Worm (Caenorhabditis elegans) whole organism, young adult: Measurements from ENCODE around the gene srg-6.

Source experiments
- B0019.2 ChIP-seq: fragments of 200-800 bp; sonication (Bioruptor generic); conservative IDR thresholded peaks from 2 replicates; pipeline ENCODE4 v1.3.6; 2022; ENCODE audit warnings: missing genetic modification reagents, missing genetic modification characterization, missing compliant biosample characterization
- F10E7.11 ChIP-seq: sonication (generic microtip); optimal IDR thresholded peaks from 2 replicates; lab custom pipeline; 2017; ENCODE audit warnings: mild to moderate bottlenecking, missing genetic modification characterization, moderate library complexity, missing compliant biosample characterization
- F39B2.1 ChIP-seq: fragments of 200-800 bp; sonication (Bioruptor generic); IDR thresholded peaks from 2 replicates; pipeline ENCODE4 v1.3.6; 2022; ENCODE audit warnings: missing genetic modification reagents, missing genetic modification characterization, missing compliant biosample characterization
- F49E8.2 ChIP-seq: sonication (generic microtip); optimal IDR thresholded peaks from 3 replicates; lab custom pipeline; 2017; ENCODE audit warnings: missing genetic modification characterization, mild to moderate bottlenecking, missing compliant biosample characterization, antibody characterized with exemption, moderate library complexity; ENCODE audit not compliant: insufficient read depth
- F55B11.4 ChIP-seq: sonication (generic microtip); optimal IDR thresholded peaks from 2 replicates; lab custom pipeline; 2016; ENCODE audit warnings: missing compliant biosample characterization, missing genetic modification characterization, borderline replicate concordance; ENCODE audit not compliant: insufficient read depth
- F57A8.1 ChIP-seq: fragments of 200-800 bp; sonication (Bioruptor generic); optimal IDR thresholded peaks from 2 replicates; lab custom pipeline; 2018; ENCODE audit warnings: mild to moderate bottlenecking, missing genetic modification characterization, moderate library complexity, missing compliant biosample characterization
- K11D2.4 ChIP-seq: fragments of 200-800 bp; sonication (Bioruptor generic); IDR thresholded peaks from 2 replicates; pipeline ENCODE4 v1.3.6; 2022; ENCODE audit warnings: missing genetic modification reagents, missing genetic modification characterization, missing compliant biosample characterization
- Y53F4B.3 ChIP-seq: fragments of 200-800 bp; sonication (Bioruptor generic); IDR thresholded peaks from 2 replicates; pipeline ENCODE4 v1.3.6; 2022; ENCODE audit warnings: missing genetic modification reagents, missing genetic modification characterization, missing compliant biosample characterization
- Y67H2A.10 ChIP-seq: fragments of 200-800 bp; sonication (Bioruptor generic); conservative IDR thresholded peaks from 2 replicates; pipeline ENCODE4 v1.3.6; 2022; ENCODE audit warnings: missing genetic modification reagents, missing genetic modification characterization, missing compliant biosample characterization
- ZK185.1 ChIP-seq: sonication (generic microtip); optimal IDR thresholded peaks from 2 replicates; lab custom pipeline; 2016; ENCODE audit warnings: mild to moderate bottlenecking, missing genetic modification characterization, missing compliant biosample characterization; ENCODE audit not compliant: poor library complexity, severe bottlenecking
- akir-1 ChIP-seq: fragments of 200-800 bp; sonication (Bioruptor generic); optimal IDR thresholded peaks from 2 replicates; lab custom pipeline; 2018; ENCODE audit warnings: mild to moderate bottlenecking, missing genetic modification characterization, moderate library complexity, missing compliant biosample characterization
- aptf-2 ChIP-seq: fragments of 200-800 bp; sonication (Bioruptor generic); conservative IDR thresholded peaks from 2 replicates; pipeline ENCODE4 v1.3.6; 2022; ENCODE audit warnings: missing genetic modification reagents, missing genetic modification characterization, missing compliant biosample characterization
- aptf-3 ChIP-seq: fragments of 200-800 bp; sonication (Bioruptor generic); IDR thresholded peaks from 2 replicates; pipeline ENCODE4 v1.3.6; 2022; ENCODE audit warnings: missing genetic modification characterization, missing compliant biosample characterization
- attf-5 ChIP-seq: fragments of 200-800 bp; sonication (Bioruptor generic); optimal IDR thresholded peaks from 2 replicates; lab custom pipeline; 2018; ENCODE audit warnings: mild to moderate bottlenecking, missing genetic modification characterization, missing compliant biosample characterization
- ceh-27 ChIP-seq: fragments of 200-800 bp; sonication (Bioruptor generic); optimal IDR thresholded peaks from 2 replicates; lab custom pipeline; 2018; ENCODE audit warnings: mild to moderate bottlenecking, missing genetic modification characterization, moderate library complexity, missing compliant biosample characterization
- ceh-79 ChIP-seq: sonication (generic microtip); optimal IDR thresholded peaks from 2 replicates; lab custom pipeline; 2017; ENCODE audit warnings: mild to moderate bottlenecking, missing genetic modification characterization, missing compliant biosample characterization
- ceh-91 ChIP-seq: fragments of 200-800 bp; sonication (Bioruptor generic); IDR thresholded peaks from 2 replicates; pipeline ENCODE4 v1.3.6; 2022; ENCODE audit warnings: missing genetic modification reagents, missing genetic modification characterization, missing compliant biosample characterization
- dox-1 ChIP-seq: fragments of 200-800 bp; sonication (Bioruptor generic); IDR thresholded peaks from 2 replicates; pipeline ENCODE4 v1.3.6; 2022; ENCODE audit warnings: missing genetic modification reagents, missing genetic modification characterization, missing compliant biosample characterization
- dpff-1 ChIP-seq: sonication (generic microtip); optimal IDR thresholded peaks from 2 replicates; lab custom pipeline; 2017; ENCODE audit warnings: mild to moderate bottlenecking, missing genetic modification characterization, missing compliant biosample characterization
- egl-18 ChIP-seq: fragments of 200-800 bp; sonication (Bioruptor generic); IDR thresholded peaks from 2 replicates; pipeline ENCODE4 v1.3.6; 2022; ENCODE audit warnings: missing genetic modification reagents, missing genetic modification characterization, missing compliant biosample characterization
- egrh-3 ChIP-seq: fragments of 200-800 bp; sonication (Bioruptor generic); IDR thresholded peaks from 2 replicates; pipeline ENCODE4 v1.3.6; 2022; ENCODE audit warnings: missing genetic modification reagents, missing genetic modification characterization, missing compliant biosample characterization
- fkh-3 ChIP-seq: sonication (generic microtip); optimal IDR thresholded peaks from 2 replicates; lab custom pipeline; 2016; ENCODE audit warnings: mild to moderate bottlenecking, missing genetic modification characterization, missing compliant biosample characterization
- gei-17 ChIP-seq: fragments of 200-800 bp; sonication (Bioruptor generic); optimal IDR thresholded peaks from 2 replicates; lab custom pipeline; 2018; ENCODE audit warnings: mild to moderate bottlenecking, missing genetic modification characterization, missing compliant biosample characterization
- hlh-12 ChIP-seq: sonication (generic microtip); optimal IDR thresholded peaks from 2 replicates; lab custom pipeline; 2016; ENCODE audit warnings: missing genetic modification characterization, missing compliant biosample characterization
- hlh-26 ChIP-seq: fragments of 200-800 bp; sonication (Bioruptor generic); conservative IDR thresholded peaks from 2 replicates; pipeline ENCODE4 v1.3.6; 2022; ENCODE audit warnings: missing genetic modification reagents, missing genetic modification characterization, missing compliant biosample characterization
- hmg-20 ChIP-seq: fragments of 200-800 bp; sonication (Bioruptor generic); IDR thresholded peaks from 2 replicates; pipeline ENCODE4 v1.3.6; 2022; ENCODE audit warnings: missing genetic modification reagents, missing genetic modification characterization, missing compliant biosample characterization
- hsf-1 ChIP-seq: fragments of 200-800 bp; sonication (Bioruptor generic); IDR thresholded peaks from 2 replicates; pipeline ENCODE4 v1.3.6; 2022; ENCODE audit warnings: missing genetic modification reagents, missing genetic modification characterization, missing compliant biosample characterization
- lag-1 ChIP-seq: fragments of 200-800 bp; sonication (Bioruptor generic); IDR thresholded peaks from 2 replicates; pipeline ENCODE4 v1.3.6; 2022; ENCODE audit warnings: missing genetic modification reagents, missing genetic modification characterization, missing compliant biosample characterization
- let-607 ChIP-seq, 2 experiments: fragments of 200-800 bp in 1 of 2; sonication (Bioruptor generic) in 1 of 2; sonication (generic microtip) in 1 of 2; optimal IDR thresholded peaks; 2 replicates each; lab custom pipeline; 2016 to 2018; ENCODE audit warnings: mild to moderate bottlenecking in 2 of 2, missing compliant biosample characterization in 2 of 2, missing genetic modification characterization in 2 of 2, moderate library complexity in 2 of 2, missing genotype in 1 of 2
- lin-26 ChIP-seq: fragments of 200-800 bp; sonication (Bioruptor generic); IDR thresholded peaks from 2 replicates; pipeline ENCODE4 v1.3.6; 2022; ENCODE audit warnings: missing genetic modification reagents, missing genetic modification characterization, missing compliant biosample characterization
- lin-40 ChIP-seq: sonication (generic microtip); optimal IDR thresholded peaks from 2 replicates; lab custom pipeline; 2016; ENCODE audit warnings: missing genetic modification characterization, mild to moderate bottlenecking, missing compliant biosample characterization, missing genotype, missing genetic modification reagents
- lir-1 ChIP-seq: fragments of 200-800 bp; sonication (Bioruptor generic); conservative IDR thresholded peaks from 2 replicates; pipeline ENCODE4 v1.3.6; 2022; ENCODE audit warnings: missing genetic modification reagents, missing genetic modification characterization, missing compliant biosample characterization
- madf-8 ChIP-seq: fragments of 200-800 bp; sonication (Bioruptor generic); conservative IDR thresholded peaks from 2 replicates; pipeline ENCODE4 v1.3.6; 2022; ENCODE audit warnings: missing genetic modification reagents, missing genetic modification characterization, missing compliant biosample characterization
- mcd-1 ChIP-seq: fragments of 200-800 bp; sonication (Bioruptor generic); IDR thresholded peaks from 2 replicates; pipeline ENCODE4 v1.3.6; 2022; ENCODE audit warnings: missing genetic modification reagents, missing genetic modification characterization, missing compliant biosample characterization
- mes-4 ChIP-seq: sonication (generic microtip); optimal IDR thresholded peaks from 2 replicates; lab custom pipeline; 2016; ENCODE audit warnings: missing genotype, missing genetic modification characterization, missing compliant biosample characterization
- nfya-1 ChIP-seq: sonication (generic microtip); optimal IDR thresholded peaks from 2 replicates; lab custom pipeline; 2017; ENCODE audit warnings: antibody characterized with exemption, missing compliant biosample characterization, missing genetic modification characterization, borderline replicate concordance; ENCODE audit not compliant: insufficient read depth
- nfyb-1 ChIP-seq: fragments of 200-800 bp; sonication (Bioruptor generic); IDR thresholded peaks from 2 replicates; pipeline ENCODE4 v1.3.6; 2022; ENCODE audit warnings: missing genetic modification reagents, missing genetic modification characterization, missing compliant biosample characterization
- nhr-27 ChIP-seq: fragments of 200-800 bp; sonication (Bioruptor generic); optimal IDR thresholded peaks from 2 replicates; lab custom pipeline; 2018; ENCODE audit warnings: mild to moderate bottlenecking, missing genetic modification characterization, moderate library complexity, missing compliant biosample characterization
- pha-4 ChIP-seq: fragments of 150-350 bp; sonication (generic microtip); optimal IDR thresholded peaks from 2 replicates; lab custom pipeline; 2014; ENCODE audit warnings: missing biosample characterization, missing genetic modification reagents, missing genetic modification characterization
- rec-8 ChIP-seq, 2 experiments: sonication (generic microtip); optimal IDR thresholded peaks; 2 replicates each; lab custom pipeline; 2016; ENCODE audit warnings: mild to moderate bottlenecking in 2 of 2, missing genetic modification characterization in 2 of 2, missing genetic modification reagents in 2 of 2, missing genotype in 2 of 2, missing biosample characterization in 1 of 2, missing compliant biosample characterization in 1 of 2, moderate library complexity in 1 of 2
- repo-1 ChIP-seq: sonication (generic microtip); optimal IDR thresholded peaks from 2 replicates; lab custom pipeline; 2017; ENCODE audit warnings: mild to moderate bottlenecking, missing genetic modification characterization, missing compliant biosample characterization
- snpc-4 ChIP-seq, 5 experiments: fragments of 150-350 bp in 1 of 5; sonication (generic microtip) in 4 of 5; optimal IDR thresholded peaks; 2 replicates each; lab custom pipeline; 2014 to 2018; ENCODE audit warnings: missing genetic modification characterization in 5 of 5, missing biosample characterization in 3 of 5, antibody characterized with exemption in 2 of 5, mild to moderate bottlenecking in 2 of 5, missing compliant biosample characterization in 2 of 5, missing genotype in 2 of 5, moderate library complexity in 2 of 5, missing genetic modification reagents in 1 of 5
- tlf-1 ChIP-seq: fragments of 200-800 bp; sonication (Bioruptor generic); optimal IDR thresholded peaks from 2 replicates; lab custom pipeline; 2018; ENCODE audit warnings: mild to moderate bottlenecking, missing genetic modification characterization, missing compliant biosample characterization
- zfh-2 ChIP-seq: fragments of 200-800 bp; sonication (Bioruptor generic); conservative IDR thresholded peaks from 2 replicates; pipeline ENCODE4 v1.3.6; 2022; ENCODE audit warnings: missing genetic modification reagents, missing genetic modification characterization, missing compliant biosample characterization
- ztf-25 ChIP-seq: fragments of 200-800 bp; sonication (Bioruptor generic); IDR thresholded peaks from 2 replicates; pipeline ENCODE4 v1.3.6; 2022; ENCODE audit warnings: missing genetic modification reagents, missing genetic modification characterization, missing compliant biosample characterization
- ztf-28 ChIP-seq: fragments of 200-800 bp; sonication (Bioruptor generic); IDR thresholded peaks from 2 replicates; pipeline ENCODE4 v1.3.6; 2022; ENCODE audit warnings: missing genetic modification reagents, missing genetic modification characterization, missing compliant biosample characterization

srg-6 gene

DNA sequence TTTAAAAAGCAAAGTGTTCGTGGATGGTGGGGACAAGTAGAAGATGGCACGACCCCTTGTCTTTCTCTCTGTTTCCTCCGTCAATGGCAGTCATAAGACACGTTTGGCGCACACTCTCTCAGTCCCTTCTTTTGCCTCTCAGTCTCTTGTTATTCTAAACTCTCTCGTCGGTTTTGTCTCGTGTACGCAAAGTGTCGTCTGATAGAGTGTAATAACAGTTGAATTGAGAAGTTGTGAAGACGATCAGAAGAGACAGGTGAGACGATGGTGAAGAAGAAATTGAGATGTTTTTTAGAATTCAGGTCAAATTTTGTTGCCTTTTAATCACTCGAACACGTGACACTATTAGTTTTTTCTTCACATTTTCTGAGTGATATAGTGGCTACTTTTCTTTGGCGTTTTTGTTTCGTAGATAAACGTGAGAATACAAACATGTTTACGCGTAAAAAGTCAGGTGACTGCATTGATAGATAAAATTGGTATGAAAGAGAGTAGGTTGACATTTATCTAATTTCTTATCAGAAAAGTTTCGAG, 37.4 kb upstream of the srg-6 start, which contains the start of gene F47D12.9 (continued):
- TF ChIP-seq repo-1 (no peak), dpff-1 (no peak), hlh-26 (GFP tag; lab: Robert Waterston, UW) (no peak), lir-1 (GFP tag; lab: Robert Waterston, UW) (no peak), attf-5 (GFP tag; lab: Kevin White, UChicago) (peak; percentile 82), Y67H2A.10 (no peak), akir-1 (GFP tag; lab: Kevin White, UChicago) (no peak), snpc-4 (GFP tag; optimal IDR thresholded peaks at IDR 0.05; lab: Kevin White, UChicago) (no peak), snpc-4 (tag; optimal IDR thresholded peaks at IDR 0.05; lab: Kevin White, UChicago) (peak in 2 of 4 experiments; percentile 8 to 39), rec-8 (tag; optimal IDR thresholded peaks at IDR 0.05; lab: Kevin White, UChicago) (no peak), ztf-25 (no peak), egrh-3 (no peak), F10E7.11 (tag; lab: Kevin White, UChicago) (no peak), hmg-20 (no peak), egl-18 (GFP tag; lab: Robert Waterston, UW) (no peak), dox-1 (peak; percentile 62; the same call in 1 of the 2 replicates), lin-26 (GFP tag; lab: Robert Waterston, UW) (0 out of 2 replicates have a peak, but pooled peaks have one; percentile 38), pha-4 (tag; lab: Kevin White, UChicago) (no peak), ztf-28 (GFP tag; lab: Robert Waterston, UW) (no peak), F57A8.1 (GFP tag; lab: Kevin White, UChicago) (no peak), zfh-2 (GFP tag; lab: Robert Waterston, UW) (no peak), let-607 (tag; optimal IDR thresholded peaks at IDR 0.05; lab: Kevin White, UChicago) (peak in 1 of 2 experiments; percentile 21), aptf-2 (GFP tag; lab: Robert Waterston, UW) (no peak), nfyb-1 (peak; percentile 48; the same call in 1 of the 2 replicates), B0019.2 (GFP tag; lab: Robert Waterston, UW) (no peak), aptf-3 (GFP tag; lab: Robert Waterston, UW) (no peak), mcd-1 (GFP tag; lab: Robert Waterston, UW) (no peak), ceh-27 (peak; percentile 78), F39B2.1 (no peak), madf-8 (no peak), lag-1 (GFP tag; lab: Robert Waterston, UW) (no peak), gei-17 (GFP tag; lab: Kevin White, UChicago) (no peak), K11D2.4 (peak; percentile 47; the same call in 1 of the 2 replicates), mes-4 (no peak), nfya-1 (tag; lab: Kevin White, UChicago) (no peak), hlh-12 (tag; lab: Kevin White, UChicago) (no peak), hsf-1 (GFP tag; lab: Robert Waterston, UW) (no peak), F49E8.2 (tag; lab: Kevin White, UChicago) (no peak), ZK185.1 (tag; lab: Kevin White, UChicago) (no peak), lin-40 (peak; percentile 81), fkh-3 (tag; lab: Kevin White, UChicago) (no peak), ceh-79 (tag; lab: Kevin White, UChicago) (no peak), ceh-91 (no peak), F55B11.4 (tag; lab: Kevin White, UChicago) (no peak), Y53F4B.3 (GFP tag; lab: Robert Waterston, UW) (no peak), nhr-27 (no peak), tlf-1 (GFP tag; lab: Kevin White, UChicago) (peak; percentile 27)
